Worm (Caenorhabditis elegans) whole organism, young adult: ENCODE data around the gene spp-16.

ENCODE experiments used
- B0019.2 ChIP-seq: fragments of 200-800 bp; sonication (Bioruptor generic); conservative IDR thresholded peaks from 2 replicates; pipeline ENCODE4 v1.3.6; 2022; ENCODE audit warnings: missing genetic modification reagents, missing genetic modification characterization, missing compliant biosample characterization
- C06A6.2 ChIP-seq: fragments of 200-800 bp; sonication (Bioruptor generic); conservative IDR thresholded peaks from 2 replicates; pipeline ENCODE4 v1.3.6; 2022; ENCODE audit warnings: missing genetic modification characterization, missing compliant biosample characterization
- F10E7.11 ChIP-seq: sonication (generic microtip); optimal IDR thresholded peaks from 2 replicates; lab custom pipeline; 2017; ENCODE audit warnings: mild to moderate bottlenecking, missing genetic modification characterization, moderate library complexity, missing compliant biosample characterization
- F22D6.2 ChIP-seq: sonication (generic microtip); optimal IDR thresholded peaks from 2 replicates; lab custom pipeline; 2016; ENCODE audit warnings: mild to moderate bottlenecking, missing genetic modification characterization, missing compliant biosample characterization
- F33H1.4 ChIP-seq: fragments of 200-800 bp; sonication (Bioruptor generic); IDR thresholded peaks from 2 replicates; pipeline ENCODE4 v1.3.6; 2022; ENCODE audit warnings: missing genetic modification reagents, missing genetic modification characterization, missing compliant biosample characterization
- F37B4.10 ChIP-seq: fragments of 200-800 bp; sonication (Bioruptor generic); IDR thresholded peaks from 2 replicates; pipeline ENCODE4 v1.3.6; 2022; ENCODE audit warnings: missing genetic modification characterization, missing compliant biosample characterization
- F39B2.1 ChIP-seq: fragments of 200-800 bp; sonication (Bioruptor generic); IDR thresholded peaks from 2 replicates; pipeline ENCODE4 v1.3.6; 2022; ENCODE audit warnings: missing genetic modification reagents, missing genetic modification characterization, missing compliant biosample characterization
- T26A5.8 ChIP-seq: sonication (generic microtip); optimal IDR thresholded peaks from 2 replicates; lab custom pipeline; 2016; ENCODE audit warnings: missing genetic modification characterization, missing compliant biosample characterization
- Y56A3A.18 ChIP-seq: fragments of 200-800 bp; sonication (Bioruptor generic); IDR thresholded peaks from 2 replicates; pipeline ENCODE4 v1.3.6; 2022; ENCODE audit warnings: missing genetic modification reagents, missing genetic modification characterization, missing compliant biosample characterization
- Y67H2A.10 ChIP-seq: fragments of 200-800 bp; sonication (Bioruptor generic); conservative IDR thresholded peaks from 2 replicates; pipeline ENCODE4 v1.3.6; 2022; ENCODE audit warnings: missing genetic modification reagents, missing genetic modification characterization, missing compliant biosample characterization
- Y95B8A.8 ChIP-seq: fragments of 200-800 bp; sonication (Bioruptor generic); IDR thresholded peaks from 2 replicates; pipeline ENCODE4 v1.3.6; 2022; ENCODE audit warnings: missing genetic modification reagents, missing genetic modification characterization, missing compliant biosample characterization
- ama-1 ChIP-seq, 3 experiments: fragments of 150-350 bp in 1 of 3; sonication (generic microtip) in 2 of 3; optimal IDR thresholded peaks; 2 replicates each; lab custom pipeline; 2014 to 2018; ENCODE audit warnings: missing biosample characterization in 2 of 3, missing genetic modification characterization in 2 of 3, missing genetic modification reagents in 2 of 3
- aptf-2 ChIP-seq: fragments of 200-800 bp; sonication (Bioruptor generic); conservative IDR thresholded peaks from 2 replicates; pipeline ENCODE4 v1.3.6; 2022; ENCODE audit warnings: missing genetic modification reagents, missing genetic modification characterization, missing compliant biosample characterization
- ccch-3 ChIP-seq: fragments of 200-800 bp; sonication (Bioruptor generic); optimal IDR thresholded peaks from 2 replicates; lab custom pipeline; 2018; ENCODE audit warnings: mild to moderate bottlenecking, missing genetic modification characterization, missing compliant biosample characterization
- cebp-2 ChIP-seq: fragments of 200-800 bp; sonication (Bioruptor generic); IDR thresholded peaks from 2 replicates; pipeline ENCODE4 v1.3.6; 2022; ENCODE audit warnings: missing genetic modification characterization, missing compliant biosample characterization
- ceh-58 ChIP-seq: fragments of 200-800 bp; sonication (Bioruptor generic); IDR thresholded peaks from 2 replicates; pipeline ENCODE4 v1.3.6; 2022; ENCODE audit warnings: missing genetic modification characterization, missing compliant biosample characterization
- ceh-79 ChIP-seq: sonication (generic microtip); optimal IDR thresholded peaks from 2 replicates; lab custom pipeline; 2017; ENCODE audit warnings: mild to moderate bottlenecking, missing genetic modification characterization, missing compliant biosample characterization
- die-1 ChIP-seq: sonication (generic microtip); optimal IDR thresholded peaks from 2 replicates; lab custom pipeline; 2016; ENCODE audit warnings: missing genotype, mild to moderate bottlenecking, missing genetic modification characterization, missing compliant biosample characterization
- dpff-1 ChIP-seq: sonication (generic microtip); optimal IDR thresholded peaks from 2 replicates; lab custom pipeline; 2017; ENCODE audit warnings: mild to moderate bottlenecking, missing genetic modification characterization, missing compliant biosample characterization
- efl-1 ChIP-seq: fragments of 150-350 bp; optimal IDR thresholded peaks from 2 replicates; lab custom pipeline; 2014; ENCODE audit warnings: missing biosample characterization, missing genetic modification reagents, missing genetic modification characterization
- egl-18 ChIP-seq: fragments of 200-800 bp; sonication (Bioruptor generic); IDR thresholded peaks from 2 replicates; pipeline ENCODE4 v1.3.6; 2022; ENCODE audit warnings: missing genetic modification reagents, missing genetic modification characterization, missing compliant biosample characterization
- egrh-3 ChIP-seq: fragments of 200-800 bp; sonication (Bioruptor generic); IDR thresholded peaks from 2 replicates; pipeline ENCODE4 v1.3.6; 2022; ENCODE audit warnings: missing genetic modification reagents, missing genetic modification characterization, missing compliant biosample characterization
- ekl-4 ChIP-seq: fragments of 200-800 bp; sonication (Bioruptor generic); IDR thresholded peaks from 2 replicates; pipeline ENCODE4 v1.3.6; 2022; ENCODE audit warnings: missing genetic modification reagents, missing genetic modification characterization, missing compliant biosample characterization
- ets-4 ChIP-seq: fragments of 200-800 bp; sonication (Bioruptor generic); optimal IDR thresholded peaks from 2 replicates; lab custom pipeline; 2018; ENCODE audit warnings: mild to moderate bottlenecking, missing genetic modification characterization, missing compliant biosample characterization
- fkh-3 ChIP-seq: sonication (generic microtip); optimal IDR thresholded peaks from 2 replicates; lab custom pipeline; 2016; ENCODE audit warnings: mild to moderate bottlenecking, missing genetic modification characterization, missing compliant biosample characterization
- gei-17 ChIP-seq: fragments of 200-800 bp; sonication (Bioruptor generic); optimal IDR thresholded peaks from 2 replicates; lab custom pipeline; 2018; ENCODE audit warnings: mild to moderate bottlenecking, missing genetic modification characterization, missing compliant biosample characterization
- him-1 ChIP-seq: sonication (generic microtip); optimal IDR thresholded peaks from 2 replicates; lab custom pipeline; 2016; ENCODE audit warnings: missing genotype, missing genetic modification reagents, missing genetic modification characterization, missing compliant biosample characterization
- hlh-12 ChIP-seq: sonication (generic microtip); optimal IDR thresholded peaks from 2 replicates; lab custom pipeline; 2016; ENCODE audit warnings: missing genetic modification characterization, missing compliant biosample characterization
- hlh-26 ChIP-seq: fragments of 200-800 bp; sonication (Bioruptor generic); conservative IDR thresholded peaks from 2 replicates; pipeline ENCODE4 v1.3.6; 2022; ENCODE audit warnings: missing genetic modification reagents, missing genetic modification characterization, missing compliant biosample characterization
- hmg-20 ChIP-seq: fragments of 200-800 bp; sonication (Bioruptor generic); IDR thresholded peaks from 2 replicates; pipeline ENCODE4 v1.3.6; 2022; ENCODE audit warnings: missing genetic modification reagents, missing genetic modification characterization, missing compliant biosample characterization
- lag-1 ChIP-seq: fragments of 200-800 bp; sonication (Bioruptor generic); IDR thresholded peaks from 2 replicates; pipeline ENCODE4 v1.3.6; 2022; ENCODE audit warnings: missing genetic modification reagents, missing genetic modification characterization, missing compliant biosample characterization
- let-526 ChIP-seq: fragments of 200-800 bp; sonication (Bioruptor generic); IDR thresholded peaks from 2 replicates; pipeline ENCODE4 v1.3.6; 2022; ENCODE audit warnings: missing genetic modification reagents, missing genetic modification characterization, missing compliant biosample characterization
- lin-40 ChIP-seq: sonication (generic microtip); optimal IDR thresholded peaks from 2 replicates; lab custom pipeline; 2016; ENCODE audit warnings: missing genetic modification characterization, mild to moderate bottlenecking, missing compliant biosample characterization, missing genotype, missing genetic modification reagents
- lsl-1 ChIP-seq: fragments of 200-800 bp; sonication (Bioruptor generic); optimal IDR thresholded peaks from 2 replicates; lab custom pipeline; 2018; ENCODE audit warnings: mild to moderate bottlenecking, missing genetic modification characterization, moderate library complexity, missing compliant biosample characterization
- madf-3 ChIP-seq: fragments of 200-800 bp; sonication (Bioruptor generic); IDR thresholded peaks from 2 replicates; pipeline ENCODE4 v1.3.6; 2022; ENCODE audit warnings: missing genetic modification reagents, missing genetic modification characterization, missing compliant biosample characterization
- mcd-1 ChIP-seq: fragments of 200-800 bp; sonication (Bioruptor generic); IDR thresholded peaks from 2 replicates; pipeline ENCODE4 v1.3.6; 2022; ENCODE audit warnings: missing genetic modification reagents, missing genetic modification characterization, missing compliant biosample characterization
- nhr-120 ChIP-seq: fragments of 200-800 bp; sonication (Bioruptor generic); IDR thresholded peaks from 2 replicates; pipeline ENCODE4 v1.3.6; 2022; ENCODE audit warnings: missing genetic modification characterization, missing compliant biosample characterization
- nhr-27 ChIP-seq: fragments of 200-800 bp; sonication (Bioruptor generic); optimal IDR thresholded peaks from 2 replicates; lab custom pipeline; 2018; ENCODE audit warnings: mild to moderate bottlenecking, missing genetic modification characterization, moderate library complexity, missing compliant biosample characterization
- pha-4 ChIP-seq: fragments of 150-350 bp; sonication (generic microtip); optimal IDR thresholded peaks from 2 replicates; lab custom pipeline; 2014; ENCODE audit warnings: missing biosample characterization, missing genetic modification reagents, missing genetic modification characterization
- rec-8 ChIP-seq, 2 experiments: sonication (generic microtip); optimal IDR thresholded peaks; 2 replicates each; lab custom pipeline; 2016; ENCODE audit warnings: mild to moderate bottlenecking in 2 of 2, missing genetic modification characterization in 2 of 2, missing genetic modification reagents in 2 of 2, missing genotype in 2 of 2, missing biosample characterization in 1 of 2, missing compliant biosample characterization in 1 of 2, moderate library complexity in 1 of 2
- sdz-38 ChIP-seq: sonication (generic microtip); optimal IDR thresholded peaks from 2 replicates; lab custom pipeline; 2016; ENCODE audit warnings: missing genotype, missing genetic modification characterization, missing compliant biosample characterization
- sea-2 ChIP-seq: fragments of 200-800 bp; sonication (Bioruptor generic); IDR thresholded peaks from 2 replicates; pipeline ENCODE4 v1.3.6; 2022; ENCODE audit warnings: missing genetic modification characterization, missing compliant biosample characterization
- sptf-2 ChIP-seq: fragments of 200-800 bp; sonication (Bioruptor generic); optimal IDR thresholded peaks from 2 replicates; lab custom pipeline; 2018; ENCODE audit warnings: mild to moderate bottlenecking, missing genetic modification characterization, missing compliant biosample characterization
- tbp1 ChIP-seq: fragments of 200-800 bp; sonication (Bioruptor generic); optimal IDR thresholded peaks from 2 replicates; lab custom pipeline; 2018; ENCODE audit warnings: mild to moderate bottlenecking, missing genetic modification characterization, missing compliant biosample characterization
- tbx-9 ChIP-seq: sonication (generic microtip); optimal IDR thresholded peaks from 2 replicates; lab custom pipeline; 2016; ENCODE audit warnings: borderline replicate concordance, missing genetic modification characterization, inconsistent platforms, missing compliant biosample characterization
- tlf-1 ChIP-seq: fragments of 200-800 bp; sonication (Bioruptor generic); optimal IDR thresholded peaks from 2 replicates; lab custom pipeline; 2018; ENCODE audit warnings: mild to moderate bottlenecking, missing genetic modification characterization, missing compliant biosample characterization
- xnd-1 ChIP-seq: sonication (generic microtip); optimal IDR thresholded peaks from 2 replicates; lab custom pipeline; 2016; ENCODE audit warnings: missing genotype, missing genetic modification reagents, missing genetic modification characterization, missing compliant biosample characterization
- ztf-25 ChIP-seq: fragments of 200-800 bp; sonication (Bioruptor generic); IDR thresholded peaks from 2 replicates; pipeline ENCODE4 v1.3.6; 2022; ENCODE audit warnings: missing genetic modification reagents, missing genetic modification characterization, missing compliant biosample characterization
- ztf-28 ChIP-seq: fragments of 200-800 bp; sonication (Bioruptor generic); IDR thresholded peaks from 2 replicates; pipeline ENCODE4 v1.3.6; 2022; ENCODE audit warnings: missing genetic modification reagents, missing genetic modification characterization, missing compliant biosample characterization
- ztf-3 ChIP-seq: fragments of 200-800 bp; sonication (Bioruptor generic); optimal IDR thresholded peaks from 2 replicates; lab custom pipeline; 2018; ENCODE audit warnings: mild to moderate bottlenecking, missing genetic modification characterization, missing compliant biosample characterization

The spp-16 gene

ce11 chrV:10940571-10940991 is 39.5 kb upstream of the spp-16 start (continued):
- TF ChIP-seq T26A5.8 (tag; lab: Kevin White, UChicago) (no peak), ztf-3 (GFP tag; lab: Kevin White, UChicago) (no peak), ceh-58 (no peak), xnd-1 (tag; lab: Kevin White, UChicago) (no peak), egl-18 (GFP tag; lab: Robert Waterston, UW) (no peak), ama-1 (optimal IDR thresholded peaks at IDR 0.05; lab: Kevin White, UChicago) (peak; percentile 41), ama-1 (GFP tag; optimal IDR thresholded peaks at IDR 0.05; lab: Kevin White, UChicago) (no peak), tbx-9 (no peak), nhr-27 (tag; lab: Kevin White, UChicago) (no peak), sea-2 (GFP tag; lab: Robert Waterston, UW) (no peak), ets-4 (GFP tag; lab: Kevin White, UChicago) (no peak), F22D6.2 (tag; lab: Kevin White, UChicago) (no peak), hlh-26 (GFP tag; lab: Robert Waterston, UW) (no peak), Y56A3A.18 (GFP tag; lab: Robert Waterston, UW) (no peak), hmg-20 (GFP tag; lab: Robert Waterston, UW) (no peak), fkh-3 (tag; lab: Kevin White, UChicago) (no peak), C06A6.2 (GFP tag; lab: Robert Waterston, UW) (no peak), mcd-1 (GFP tag; lab: Robert Waterston, UW) (peak; percentile 8; the same call in 1 of the 2 replicates), tbp1 (GFP tag; lab: Kevin White, UChicago) (peak; percentile 4), sdz-38 (tag; lab: Kevin White, UChicago) (no peak), aptf-2 (no peak), efl-1 (GFP tag; lab: Kevin White, UChicago) (no peak), lin-40 (peak; percentile 55), tlf-1 (GFP tag; lab: Kevin White, UChicago) (peak; percentile 42), ceh-79 (tag; lab: Kevin White, UChicago) (no peak), nhr-120 (GFP tag; lab: Robert Waterston, UW) (no peak), lag-1 (no peak), Y95B8A.8 (GFP tag; lab: Robert Waterston, UW) (no peak), F37B4.10 (GFP tag; lab: Robert Waterston, UW) (no peak), ztf-28 (GFP tag; lab: Robert Waterston, UW) (no peak), cebp-2 (GFP tag; lab: Robert Waterston, UW) (no peak), let-526 (GFP tag; lab: Robert Waterston, UW) (0 out of 2 replicates have a peak, but pooled peaks have one; percentile 5), ekl-4 (GFP tag; lab: Robert Waterston, UW) (no peak), ztf-25 (no peak), Y67H2A.10 (GFP tag; lab: Robert Waterston, UW) (no peak), F33H1.4 (GFP tag; lab: Robert Waterston, UW) (no peak), B0019.2 (GFP tag; lab: Robert Waterston, UW) (no peak), hlh-12 (tag; lab: Kevin White, UChicago) (no peak), die-1 (tag; lab: Kevin White, UChicago) (no peak), sptf-2 (GFP tag; lab: Kevin White, UChicago) (no peak), F10E7.11 (tag; lab: Kevin White, UChicago) (no peak), dpff-1 (no peak), ccch-3 (GFP tag; lab: Kevin White, UChicago) (no peak), rec-8 (tag; optimal IDR thresholded peaks at IDR 0.05; lab: Kevin White, UChicago) (no peak), him-1 (tag; lab: Kevin White, UChicago) (no peak), lsl-1 (GFP tag; lab: Kevin White, UChicago) (no peak), pha-4 (no peak), madf-3 (no peak), gei-17 (GFP tag; lab: Kevin White, UChicago) (peak; percentile 29), F39B2.1 (GFP tag; lab: Robert Waterston, UW) (no peak), egrh-3 (no peak)
